Fruit fly (Drosophila melanogaster): Measurements from ENCODE around the gene CG3407.

The CG3407 gene

DNA sequence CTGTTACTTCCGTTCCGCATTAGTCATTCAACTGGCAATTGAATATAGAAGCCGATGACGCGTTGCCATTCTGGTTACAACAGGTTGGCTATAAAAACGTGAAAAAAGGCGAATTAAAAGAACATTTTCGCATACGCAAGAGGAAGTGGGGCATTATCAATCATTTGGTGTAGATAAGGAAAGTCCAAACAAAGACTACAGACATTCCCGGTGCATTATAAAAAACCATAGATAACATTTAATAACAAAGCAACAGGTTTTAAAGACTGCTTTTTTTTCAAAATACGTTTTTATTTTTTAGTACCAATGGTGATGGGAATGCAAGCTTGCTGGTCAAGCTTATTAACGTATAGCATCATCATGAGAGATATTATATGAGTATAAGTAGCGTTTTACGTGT is 25.1 kb downstream of the CG3407 start:
- TF ChIP-seq psq (optimal IDR thresholded peaks at IDR 0.05), result no peak
- TF ChIP-seq usp (GFP tag; optimal IDR thresholded peaks at IDR 0.05), result no peak
- no peak for TF ChIP-seq EcR (GFP tag; optimal IDR thresholded peaks at IDR 0.05)
- no peak for TF ChIP-seq Dll (optimal IDR thresholded peaks at IDR 0.05)
- TF ChIP-seq pan (optimal IDR thresholded peaks at IDR 0.05), result no peak
- no peak for TF ChIP-seq CG8478 (optimal IDR thresholded peaks at IDR 0.05)

- TF ChIP-seq usp (GFP tag; optimal IDR thresholded peaks at IDR 0.05) (no peak), EcR (GFP tag; optimal IDR thresholded peaks at IDR 0.05) (no peak), CG8478 (optimal IDR thresholded peaks at IDR 0.05) (no peak), Dll (optimal IDR thresholded peaks at IDR 0.05) (no peak), pan (optimal IDR thresholded peaks at IDR 0.05) (no peak), psq (optimal IDR thresholded peaks at IDR 0.05) (no peak)
Observed at dm6 chr2L:3787028-3787427, 26.2 kb downstream of the CG3407 start, which contains the start of gene bark. Gene bark (plus strand): TSS chr2L:3787167.

DNA sequence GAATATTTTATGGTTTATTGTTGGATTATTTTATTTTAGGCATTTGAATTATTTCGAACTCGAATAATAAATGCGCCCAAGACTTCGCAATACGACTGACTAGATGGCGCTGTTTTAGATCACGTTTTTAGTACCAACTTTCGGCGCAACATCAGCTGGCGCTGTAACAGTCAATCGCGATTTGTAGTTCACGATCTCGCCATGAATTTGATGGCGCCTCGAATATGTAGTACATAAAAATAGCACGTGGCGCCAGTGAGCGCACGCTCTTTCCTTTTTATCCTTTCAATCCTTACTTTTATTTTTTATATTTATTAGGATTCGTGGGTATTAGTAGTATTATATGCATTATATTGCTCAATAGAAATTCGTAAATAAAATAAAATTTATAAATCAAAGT is 27.0 kb downstream of the CG3407 start:
- TF ChIP-seq usp (GFP tag; optimal IDR thresholded peaks at IDR 0.05) (no peak), Dll (optimal IDR thresholded peaks at IDR 0.05) (peak; percentile 42)

DNA sequence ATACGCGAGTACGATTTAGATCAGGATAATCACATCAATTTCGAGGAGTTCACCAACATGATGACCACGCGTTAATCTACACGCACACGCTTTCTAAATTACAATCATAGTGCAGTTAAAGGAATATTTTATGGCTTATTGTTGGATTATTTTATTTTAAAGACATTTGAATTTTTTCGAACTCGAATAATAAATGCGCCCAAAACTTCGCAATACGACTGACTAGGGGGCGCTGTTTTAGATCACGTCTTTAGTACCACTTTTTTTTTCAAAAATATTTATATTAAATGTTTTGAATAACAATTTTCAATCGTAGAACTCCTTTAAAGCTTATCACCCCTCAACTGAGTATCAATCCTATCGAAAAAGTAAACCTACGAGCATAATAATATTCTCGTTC is 27.8 kb downstream of the CG3407 start:
- TF ChIP-seq psq (optimal IDR thresholded peaks at IDR 0.05) (no peak), usp (GFP tag; optimal IDR thresholded peaks at IDR 0.05) (no peak), EcR (GFP tag; optimal IDR thresholded peaks at IDR 0.05) (no peak), Dll (optimal IDR thresholded peaks at IDR 0.05) (no peak), pan (optimal IDR thresholded peaks at IDR 0.05) (no peak), CG8478 (optimal IDR thresholded peaks at IDR 0.05) (no peak)

- TF ChIP-seq psq (optimal IDR thresholded peaks at IDR 0.05) (no peak), pan (optimal IDR thresholded peaks at IDR 0.05) (no peak), Dll (optimal IDR thresholded peaks at IDR 0.05) (no peak), CG8478 (optimal IDR thresholded peaks at IDR 0.05) (no peak), EcR (GFP tag; optimal IDR thresholded peaks at IDR 0.05) (no peak), usp (GFP tag; optimal IDR thresholded peaks at IDR 0.05) (no peak)
Observed at dm6 chr2L:3784268-3784997, 28.8 kb downstream of the CG3407 start, which contains the start of gene CG31960. Gene CG31960 (plus strand): TSS chr2L:3784947.

DNA sequence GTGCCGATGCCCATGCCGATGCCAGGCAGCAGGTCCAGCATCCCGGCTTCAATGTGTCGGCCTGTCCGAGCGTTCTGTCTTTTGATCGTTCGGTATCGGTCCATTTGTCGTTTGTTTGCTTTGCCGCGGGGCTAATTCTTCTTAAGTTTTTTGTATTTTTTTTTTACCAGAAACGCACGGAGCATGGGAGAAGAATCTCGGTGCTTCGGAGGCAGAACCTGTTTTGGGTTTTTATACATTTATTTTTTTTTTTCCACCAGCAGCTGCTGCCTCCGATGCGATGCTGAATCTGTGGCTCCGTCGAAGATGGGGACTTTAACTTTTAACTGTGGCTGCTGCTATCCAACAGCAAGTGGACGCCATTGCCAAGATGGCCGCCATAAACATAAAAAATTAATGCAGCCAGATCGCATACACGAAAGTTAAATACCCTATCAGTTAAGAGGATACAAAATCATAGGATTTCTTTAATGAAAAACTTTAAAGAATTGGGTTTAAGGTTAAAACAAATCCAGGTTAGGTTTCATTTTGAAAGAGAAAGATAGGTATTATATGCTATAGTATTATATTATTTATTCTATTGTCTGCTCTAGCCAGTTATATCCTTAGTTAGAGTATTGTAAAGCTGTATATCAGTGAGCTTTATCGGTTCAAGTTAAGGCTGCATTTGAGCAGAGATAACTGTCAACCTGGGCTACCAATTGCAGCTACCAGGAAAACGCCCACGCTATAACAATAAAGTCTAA is 31.9 kb downstream of the CG3407 start:
- TF ChIP-seq EcR (GFP tag; optimal IDR thresholded peaks at IDR 0.05) (no peak), pan (optimal IDR thresholded peaks at IDR 0.05) (no peak), Dll (optimal IDR thresholded peaks at IDR 0.05) (no peak), usp (GFP tag; optimal IDR thresholded peaks at IDR 0.05) (no peak), CG8478 (optimal IDR thresholded peaks at IDR 0.05) (no peak), psq (optimal IDR thresholded peaks at IDR 0.05) (no peak)

DNA sequence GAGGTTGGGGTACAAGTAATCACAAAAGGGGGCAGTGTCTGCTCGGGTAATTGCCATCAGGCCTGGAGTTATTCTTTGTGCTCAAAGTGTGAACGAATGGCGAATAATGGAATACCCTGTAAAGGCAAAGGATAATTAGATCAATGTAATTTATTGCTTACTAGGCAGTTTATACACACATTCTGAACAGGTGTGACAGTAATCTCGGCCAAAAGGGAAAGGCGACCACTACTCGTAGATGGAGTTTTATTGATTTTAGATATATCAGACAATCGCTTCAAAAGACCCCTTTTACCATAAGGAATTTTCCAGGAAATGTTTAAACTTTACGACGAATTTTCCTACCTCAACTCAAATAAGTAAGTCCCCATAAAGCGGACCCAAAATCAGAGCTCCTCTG is 32.6 kb downstream of the CG3407 start:
- no peak for TF ChIP-seq psq (optimal IDR thresholded peaks at IDR 0.05)
- TF ChIP-seq Dll (optimal IDR thresholded peaks at IDR 0.05), result no peak
- TF ChIP-seq CG8478 (optimal IDR thresholded peaks at IDR 0.05), result no peak
- TF ChIP-seq pan (optimal IDR thresholded peaks at IDR 0.05), result no peak
- no peak for TF ChIP-seq EcR (GFP tag; optimal IDR thresholded peaks at IDR 0.05)
- no peak for TF ChIP-seq usp (GFP tag; optimal IDR thresholded peaks at IDR 0.05)

DNA sequence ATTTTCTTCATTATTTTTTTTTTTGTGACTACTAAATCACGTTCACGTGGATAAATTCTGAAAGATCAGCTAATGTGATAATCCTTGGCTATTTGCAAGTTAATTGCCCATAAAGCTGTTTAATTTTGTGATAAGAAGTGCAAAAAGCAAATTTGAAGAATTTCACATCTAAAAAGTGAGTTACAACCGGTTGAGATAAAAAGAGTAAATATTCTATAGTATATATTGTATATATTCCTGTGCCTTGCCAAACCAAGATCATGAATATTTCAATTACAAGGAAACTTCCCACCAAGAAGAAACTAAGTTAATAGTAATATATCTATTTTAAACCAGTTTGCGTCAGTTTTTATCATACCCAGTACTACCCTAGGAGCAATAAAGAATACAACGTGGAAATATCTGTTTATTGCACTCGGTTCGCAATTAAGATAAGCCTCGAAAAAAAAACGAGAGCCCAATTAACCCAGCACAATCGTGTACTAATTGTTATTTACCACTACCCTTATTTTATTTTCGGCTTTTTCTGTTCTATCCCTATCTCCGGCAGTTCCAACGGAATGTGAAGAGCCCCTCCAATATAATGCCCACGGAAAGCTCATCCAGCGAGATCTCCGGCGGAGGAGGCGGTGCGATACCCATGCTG is 33.9 kb downstream of the CG3407 start:
- no peak for TF ChIP-seq Dll (optimal IDR thresholded peaks at IDR 0.05)
- peak; percentile 76 for TF ChIP-seq pan (optimal IDR thresholded peaks at IDR 0.05)

DNA sequence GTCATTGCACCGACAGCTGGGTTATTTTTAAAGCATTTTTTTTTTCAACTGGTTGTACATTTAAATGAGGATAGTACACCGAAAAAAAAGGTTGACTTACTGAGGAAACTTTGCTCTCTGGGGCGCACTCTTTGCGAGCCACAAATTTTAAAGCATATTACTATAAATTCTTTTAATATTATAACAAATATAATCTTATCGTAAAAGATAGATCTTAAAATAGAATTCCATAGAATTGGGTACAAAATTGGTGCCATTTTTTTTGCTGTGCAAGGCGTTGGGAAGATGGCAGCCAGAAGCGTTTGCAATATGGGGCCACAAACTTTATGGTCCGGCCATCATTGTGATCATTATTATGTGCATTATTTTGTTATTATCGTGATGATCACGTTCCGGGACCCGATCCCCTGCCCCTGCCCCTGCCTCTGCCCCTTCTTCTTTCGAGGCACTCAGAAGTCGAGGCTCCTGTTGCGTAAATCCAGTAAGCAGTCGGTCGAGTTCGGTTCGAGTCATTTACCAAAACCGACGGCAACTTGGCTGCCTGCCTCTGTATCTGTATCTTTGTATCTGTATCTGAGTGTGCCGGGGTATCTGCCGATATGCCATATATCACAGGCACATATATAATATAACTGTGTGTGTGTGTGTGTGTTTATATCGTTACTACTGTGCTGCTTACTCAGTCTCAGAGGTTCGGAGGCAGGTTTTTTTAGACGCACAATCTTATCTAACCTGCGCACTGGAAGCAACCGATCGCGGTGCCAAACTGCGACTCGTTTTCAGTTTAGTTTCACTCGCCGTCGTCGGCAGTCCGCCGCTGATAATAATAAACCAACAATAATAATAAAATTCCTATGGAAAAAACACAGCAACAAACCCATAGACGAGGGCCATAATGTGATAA is 34.8 kb downstream of the CG3407 start:
- peak; percentile 10 for TF ChIP-seq Dll (optimal IDR thresholded peaks at IDR 0.05)
- TF ChIP-seq EcR (GFP tag; optimal IDR thresholded peaks at IDR 0.05), result no peak

DNA sequence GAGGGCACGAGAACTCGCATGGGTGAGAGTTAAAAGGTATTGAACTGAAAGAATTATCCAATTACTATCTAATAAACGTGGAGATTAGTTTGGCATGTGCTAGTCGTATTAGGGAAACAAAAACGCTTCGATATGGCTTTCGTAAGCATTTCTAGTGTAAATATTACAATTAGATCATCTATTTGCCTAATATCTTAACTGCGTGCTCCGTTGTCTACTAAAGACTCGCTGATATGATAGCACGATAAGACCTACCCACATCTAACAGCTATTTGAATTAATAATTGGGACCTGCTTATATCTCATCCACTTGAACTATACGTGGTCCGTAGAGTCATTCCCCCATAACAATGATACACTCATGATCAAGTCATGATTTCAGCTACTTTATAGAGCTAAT is 35.7 kb downstream of the CG3407 start:
- TF ChIP-seq usp (GFP tag; optimal IDR thresholded peaks at IDR 0.05), result no peak

dm6 chr2L:3776614-3777196 is 36.5 kb downstream of the CG3407 start:
- TF ChIP-seq Dll (optimal IDR thresholded peaks at IDR 0.05) (no peak), psq (optimal IDR thresholded peaks at IDR 0.05) (no peak), CG8478 (optimal IDR thresholded peaks at IDR 0.05) (no peak), EcR (GFP tag; optimal IDR thresholded peaks at IDR 0.05) (no peak), pan (optimal IDR thresholded peaks at IDR 0.05) (no peak), usp (GFP tag; optimal IDR thresholded peaks at IDR 0.05) (no peak)
